Fruit fly (Drosophila melanogaster) whole organism, embryonic: ENCODE measurements around the gene Fbw5.

ENCODE experiments used
- ATbp ChIP-seq: fragments of 200-800 bp; sonication (Bioruptor generic); optimal IDR thresholded peaks from 2 replicates; lab custom pipeline; 2017; ENCODE audit warnings: missing biosample characterization, mild to moderate bottlenecking, missing genetic modification characterization, missing genetic modification reagents
- BEAF-32 ChIP-seq: fragments of 200-800 bp; sonication (Bioruptor generic); optimal IDR thresholded peaks from 3 replicates; lab custom pipeline; 2017; ENCODE audit warnings: missing biosample characterization, missing genetic modification characterization, mild to moderate bottlenecking, moderate library complexity, missing genetic modification reagents
- Bdp1 ChIP-seq: fragments of 200-800 bp; sonication (Bioruptor generic); optimal IDR thresholded peaks from 3 replicates; lab custom pipeline; 2016; ENCODE audit warnings: missing biosample characterization, missing genetic modification characterization
- Bgb ChIP-seq: fragments of 200-800 bp; sonication (Bioruptor generic); IDR thresholded peaks from 2 replicates; pipeline ENCODE4 v1.3.6; 2022; ENCODE audit warnings: missing biosample characterization, missing genetic modification characterization; ENCODE audit not compliant: partially characterized antibody
- CG12236 ChIP-seq: fragments of 200-800 bp; sonication (Bioruptor generic); optimal IDR thresholded peaks from 2 replicates; lab custom pipeline; 2016; ENCODE audit warnings: missing biosample characterization, missing genetic modification characterization
- CG12391 ChIP-seq: fragments of 200-800 bp; sonication (Bioruptor generic); optimal IDR thresholded peaks from 3 replicates; lab custom pipeline; 2018; ENCODE audit warnings: missing biosample characterization, mild to moderate bottlenecking, missing genetic modification characterization, moderate library complexity
- CG12942 ChIP-seq: fragments of 200-800 bp; sonication (Bioruptor generic); optimal IDR thresholded peaks from 3 replicates; lab custom pipeline; 2016; ENCODE audit warnings: missing biosample characterization, missing genetic modification characterization
- CG14710 ChIP-seq: fragments of 200-800 bp; sonication (Bioruptor generic); optimal IDR thresholded peaks from 3 replicates; lab custom pipeline; 2019; ENCODE audit warnings: missing biosample characterization, mild to moderate bottlenecking, missing genetic modification characterization, moderate library complexity
- CG15696 ChIP-seq: fragments of 200-800 bp; sonication (Bioruptor generic); optimal IDR thresholded peaks from 2 replicates; lab custom pipeline; 2019; ENCODE audit warnings: missing biosample characterization, mild to moderate bottlenecking, missing genetic modification characterization, moderate library complexity
- CG1603 ChIP-seq: fragments of 200-800 bp; sonication (Bioruptor generic); optimal IDR thresholded peaks from 2 replicates; lab custom pipeline; 2019; ENCODE audit warnings: missing biosample characterization, mild to moderate bottlenecking, missing genetic modification characterization, moderate library complexity
- CG16863 ChIP-seq: fragments of 200-800 bp; sonication (Bioruptor generic); optimal IDR thresholded peaks from 3 replicates; lab custom pipeline; 2016; ENCODE audit warnings: missing biosample characterization, missing genetic modification characterization
- CG17361 ChIP-seq: fragments of 200-800 bp; sonication (Bioruptor generic); IDR thresholded peaks from 3 replicates; pipeline ENCODE4 v1.3.6; 2022; ENCODE audit warnings: missing biosample characterization, missing genetic modification characterization
- CG2202 ChIP-seq: fragments of 200-800 bp; sonication (Bioruptor generic); optimal IDR thresholded peaks from 2 replicates; lab custom pipeline; 2018; ENCODE audit warnings: missing biosample characterization, mild to moderate bottlenecking, missing genetic modification characterization
- CG2678 ChIP-seq: fragments of 200-800 bp; sonication (Bioruptor generic); optimal IDR thresholded peaks from 3 replicates; lab custom pipeline; 2019; ENCODE audit warnings: missing biosample characterization, mild to moderate bottlenecking, missing genetic modification characterization, moderate library complexity
- CG2889 ChIP-seq: fragments of 200-800 bp; sonication (Bioruptor generic); IDR thresholded peaks from 3 replicates; pipeline ENCODE4 v1.3.6; 2022; ENCODE audit warnings: missing biosample characterization, missing genetic modification characterization
- CG30431 ChIP-seq: fragments of 200-800 bp; sonication (Bioruptor generic); optimal IDR thresholded peaks from 2 replicates; lab custom pipeline; 2017; ENCODE audit warnings: missing biosample characterization, missing genetic modification characterization
- CG3163 ChIP-seq: fragments of 200-800 bp; sonication (Bioruptor generic); optimal IDR thresholded peaks from 3 replicates; lab custom pipeline; 2016; ENCODE audit warnings: missing biosample characterization, missing genetic modification characterization
- CG34224 ChIP-seq: fragments of 200-800 bp; sonication (Bioruptor generic); IDR thresholded peaks from 3 replicates; pipeline ENCODE4 v1.3.6; 2022; ENCODE audit warnings: missing biosample characterization, missing genetic modification characterization; ENCODE audit not compliant: partially characterized antibody
- CG34422 ChIP-seq: fragments of 200-800 bp; sonication (Bioruptor generic); IDR thresholded peaks from 3 replicates; pipeline ENCODE4 v1.3.6; 2022; ENCODE audit warnings: missing biosample characterization, missing genetic modification characterization
- CG4282 ChIP-seq: fragments of 200-800 bp; sonication (Bioruptor generic); optimal IDR thresholded peaks from 2 replicates; lab custom pipeline; 2016; ENCODE audit warnings: missing biosample characterization, missing genetic modification characterization
- CG4617 ChIP-seq: fragments of 200-800 bp; sonication (Bioruptor generic); optimal IDR thresholded peaks from 3 replicates; lab custom pipeline; 2016; ENCODE audit warnings: missing biosample characterization, missing genetic modification characterization, borderline replicate concordance
- CG6175 ChIP-seq: fragments of 200-800 bp; sonication (Bioruptor generic); IDR thresholded peaks from 3 replicates; pipeline ENCODE4 v1.3.6; 2022; ENCODE audit warnings: missing biosample characterization, missing genetic modification characterization
- CG6689 ChIP-seq: fragments of 200-800 bp; sonication (Bioruptor generic); IDR thresholded peaks from 2 replicates; pipeline ENCODE4 v1.3.6; 2022; ENCODE audit warnings: missing biosample characterization, missing genetic modification characterization
- CG8765 ChIP-seq: fragments of 200-800 bp; sonication (Bioruptor generic); IDR thresholded peaks from 2 replicates; pipeline ENCODE4 v1.3.6; 2022; ENCODE audit warnings: missing biosample characterization, missing genetic modification characterization
- CG9876 ChIP-seq: fragments of 200-800 bp; sonication (Bioruptor generic); optimal IDR thresholded peaks from 2 replicates; lab custom pipeline; 2016; ENCODE audit warnings: missing biosample characterization, missing genetic modification characterization
- E2f1 ChIP-seq: fragments of 200-800 bp; sonication (Bioruptor generic); IDR thresholded peaks from 2 replicates; pipeline ENCODE4 v1.3.6; 2022; ENCODE audit warnings: missing biosample characterization, missing genetic modification characterization
- E2f2 ChIP-seq: fragments of 200-800 bp; sonication (Bioruptor generic); IDR thresholded peaks from 2 replicates; pipeline ENCODE4 v1.3.6; 2022; ENCODE audit warnings: missing biosample characterization, missing genetic modification characterization
- Eip74EF ChIP-seq, 2 experiments: fragments of 200-800 bp in 1 of 2; fragments of >200 bp in 1 of 2; sonication (Bioruptor generic) in 1 of 2; optimal IDR thresholded peaks; 2 replicates each; lab custom pipeline; 2017 to 2019; ENCODE audit warnings: missing biosample characterization in 2 of 2, missing genetic modification characterization in 2 of 2, mild to moderate bottlenecking in 1 of 2, moderate library complexity in 1 of 2
- H15 ChIP-seq: fragments of 200-800 bp; sonication (Bioruptor generic); IDR thresholded peaks from 3 replicates; pipeline ENCODE4 v1.3.6; 2022; ENCODE audit warnings: missing biosample characterization, missing genetic modification characterization
- NK7.1 ChIP-seq: fragments of 200-800 bp; sonication (Bioruptor generic); optimal IDR thresholded peaks from 3 replicates; lab custom pipeline; 2016; ENCODE audit warnings: missing biosample characterization, missing genetic modification characterization
- Opbp ChIP-seq: fragments of 200-800 bp; sonication (Bioruptor generic); IDR thresholded peaks from 3 replicates; pipeline ENCODE4 v1.3.6; 2022; ENCODE audit warnings: missing biosample characterization, missing genetic modification characterization; ENCODE audit not compliant: partially characterized antibody
- PHDP ChIP-seq: fragments of 200-800 bp; sonication (Bioruptor generic); optimal IDR thresholded peaks from 3 replicates; lab custom pipeline; 2018; ENCODE audit warnings: missing biosample characterization, mild to moderate bottlenecking, missing genetic modification characterization, moderate library complexity
- Xbp1 ChIP-seq: fragments of 200-800 bp; sonication (Bioruptor generic); optimal IDR thresholded peaks from 3 replicates; lab custom pipeline; 2016; ENCODE audit warnings: missing biosample characterization, mild to moderate bottlenecking, missing genetic modification characterization
- Xrp1 ChIP-seq: fragments of 200-800 bp; sonication (Bioruptor generic); IDR thresholded peaks from 2 replicates; pipeline ENCODE4 v1.3.6; 2022; ENCODE audit warnings: missing biosample characterization, missing genetic modification characterization
- bbx ChIP-seq: fragments of 200-800 bp; sonication (Bioruptor generic); IDR thresholded peaks from 2 replicates; pipeline ENCODE4 v1.3.6; 2022; ENCODE audit warnings: missing biosample characterization, missing genetic modification characterization; ENCODE audit not compliant: partially characterized antibody
- cad ChIP-seq: fragments of >200 bp; optimal IDR thresholded peaks from 2 replicates; lab custom pipeline; 2017; ENCODE audit warnings: missing biosample characterization, missing genetic modification characterization
- dm ChIP-seq: fragments of 200-800 bp; sonication (Bioruptor generic); optimal IDR thresholded peaks from 3 replicates; lab custom pipeline; 2016; ENCODE audit warnings: missing biosample characterization, missing genetic modification characterization
- dmrt99B ChIP-seq: fragments of 200-800 bp; sonication (Bioruptor generic); optimal IDR thresholded peaks from 2 replicates; lab custom pipeline; 2018; ENCODE audit warnings: missing biosample characterization, mild to moderate bottlenecking, missing genetic modification characterization, moderate library complexity
- fd3F ChIP-seq: fragments of 200-800 bp; sonication (Bioruptor generic); optimal IDR thresholded peaks from 2 replicates; lab custom pipeline; 2018; ENCODE audit warnings: missing biosample characterization, mild to moderate bottlenecking, missing genetic modification characterization, moderate library complexity
- hb ChIP-seq: fragments of 200-800 bp; sonication (Bioruptor generic); IDR thresholded peaks from 3 replicates; pipeline ENCODE4 v1.3.6; 2022; ENCODE audit warnings: missing biosample characterization, missing genetic modification characterization; ENCODE audit not compliant: partially characterized antibody
- jing ChIP-seq: fragments of 200-800 bp; sonication (Bioruptor generic); optimal IDR thresholded peaks from 2 replicates; lab custom pipeline; 2018; ENCODE audit warnings: missing biosample characterization, mild to moderate bottlenecking, missing genetic modification characterization
- nerfin-1 ChIP-seq: fragments of 200-800 bp; sonication (Bioruptor generic); optimal IDR thresholded peaks from 3 replicates; lab custom pipeline; 2019; ENCODE audit warnings: missing biosample characterization, mild to moderate bottlenecking, missing genetic modification characterization, moderate library complexity
- oc ChIP-seq: fragments of 200-800 bp; sonication (Bioruptor generic); optimal IDR thresholded peaks from 2 replicates; lab custom pipeline; 2018; ENCODE audit warnings: missing biosample characterization, mild to moderate bottlenecking, missing genetic modification characterization, moderate library complexity
- slp2 ChIP-seq: fragments of 200-800 bp; sonication (Bioruptor generic); optimal IDR thresholded peaks from 2 replicates; lab custom pipeline; 2016; ENCODE audit warnings: missing biosample characterization, missing genetic modification characterization
- stwl ChIP-seq: fragments of 200-800 bp; sonication (Bioruptor generic); optimal IDR thresholded peaks from 3 replicates; lab custom pipeline; 2018; ENCODE audit warnings: missing biosample characterization, mild to moderate bottlenecking, missing genetic modification characterization, moderate library complexity
- tin ChIP-seq: fragments of 200-800 bp; sonication (Bioruptor generic); optimal IDR thresholded peaks from 3 replicates; lab custom pipeline; 2016; ENCODE audit warnings: missing biosample characterization, missing genetic modification characterization
- trem ChIP-seq: fragments of 200-800 bp; optimal IDR thresholded peaks from 3 replicates; lab custom pipeline; 2019; ENCODE audit warnings: missing biosample characterization, mild to moderate bottlenecking, missing genetic modification characterization, moderate library complexity
- tx ChIP-seq: fragments of 200-800 bp; sonication (Bioruptor generic); optimal IDR thresholded peaks from 2 replicates; lab custom pipeline; 2016; ENCODE audit warnings: missing biosample characterization, missing genetic modification characterization
- vnd ChIP-seq: fragments of 200-800 bp; sonication (Bioruptor generic); IDR thresholded peaks from 3 replicates; pipeline ENCODE4 v1.3.6; 2022; ENCODE audit warnings: missing biosample characterization, missing genetic modification characterization; ENCODE audit not compliant: partially characterized antibody
- yki ChIP-seq: fragments of >200 bp; optimal IDR thresholded peaks from 3 replicates; lab custom pipeline; 2018
- zen ChIP-seq: fragments of 200-800 bp; sonication (Bioruptor generic); optimal IDR thresholded peaks from 3 replicates; lab custom pipeline; 2018; ENCODE audit warnings: missing biosample characterization, mild to moderate bottlenecking, missing genetic modification characterization, moderate library complexity

Gene Fbw5

DNA sequence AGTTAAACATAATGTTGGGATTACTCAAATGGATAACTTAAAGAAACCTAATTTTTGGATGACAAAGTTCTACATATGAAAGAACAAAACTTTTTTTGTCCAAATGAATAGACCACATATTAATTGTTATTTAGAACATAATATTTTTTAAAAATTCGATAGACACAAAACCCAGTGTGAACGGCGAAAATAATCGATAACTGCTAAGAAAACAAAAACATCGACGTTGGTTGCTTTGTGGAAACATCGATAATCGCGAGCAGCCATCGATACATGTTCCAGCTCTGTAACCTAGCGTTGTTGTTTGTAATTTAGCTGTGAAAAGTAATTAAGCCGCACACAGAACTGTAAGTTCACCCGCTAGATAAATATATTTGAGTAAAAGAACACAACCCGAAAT is 15.2 kb downstream of the Fbw5 start, which contains the start of gene CG9135 (continued):
- TF ChIP-seq CG4617 (GFP tag; lab: Kevin White, UChicago) = peak; percentile 14
- TF ChIP-seq tx (GFP tag; lab: Kevin White, UChicago) = no peak
- no peak for TF ChIP-seq E2f1 (GFP tag; lab: Robert Waterston, UW)
- TF ChIP-seq Bgb = peak; percentile 99
- no peak for TF ChIP-seq CG2678 (tag; lab: Kevin White, UChicago)
- peak; percentile 69 for TF ChIP-seq trem (tag; lab: Kevin White, UChicago)
- no peak for TF ChIP-seq dm (GFP tag; lab: Kevin White, UChicago)
- TF ChIP-seq CG12391 (tag; lab: Kevin White, UChicago) = no peak
- no peak for TF ChIP-seq CG12942 (GFP tag; lab: Kevin White, UChicago)
- no peak for TF ChIP-seq dmrt99B (tag; lab: Kevin White, UChicago)
- TF ChIP-seq CG30431 (GFP tag; lab: Kevin White, UChicago) = no peak
- no peak for TF ChIP-seq cad (GFP tag; lab: Kevin White, UChicago)
- peak; percentile 66 for TF ChIP-seq CG1603
- TF ChIP-seq PHDP (tag; lab: Kevin White, UChicago) = no peak
- no peak for TF ChIP-seq CG12236
- TF ChIP-seq zen = peak; percentile 56
- peak; percentile 72 for TF ChIP-seq E2f2 (GFP tag; lab: Robert Waterston, UW)
- no peak for TF ChIP-seq NK7.1 (GFP tag; lab: Kevin White, UChicago)
- TF ChIP-seq hb (GFP tag; lab: Robert Waterston, UW) = peak; percentile 99
- TF ChIP-seq vnd = peak; percentile 99
- TF ChIP-seq CG3163 (GFP tag; lab: Kevin White, UChicago) = no peak
- peak; percentile 88 for TF ChIP-seq CG14710 (tag; lab: Kevin White, UChicago)
- no peak for TF ChIP-seq CG9876 (GFP tag; lab: Kevin White, UChicago)
- no peak for TF ChIP-seq CG16863
- TF ChIP-seq Eip74EF (GFP tag; optimal IDR thresholded peaks at IDR 0.05; lab: Kevin White, UChicago) = no peak
- no peak for TF ChIP-seq CG17361 (GFP tag; lab: Robert Waterston, UW)
- TF ChIP-seq CG6689 (GFP tag; lab: Robert Waterston, UW) = no peak
- no peak for TF ChIP-seq oc (tag; lab: Kevin White, UChicago)
- peak; percentile 99 for TF ChIP-seq CG34224 (GFP tag; lab: Robert Waterston, UW)
- peak; percentile 96 for TF ChIP-seq BEAF-32 (GFP tag; lab: Kevin White, UChicago)
- TF ChIP-seq tin (GFP tag; lab: Kevin White, UChicago) = no peak

DNA sequence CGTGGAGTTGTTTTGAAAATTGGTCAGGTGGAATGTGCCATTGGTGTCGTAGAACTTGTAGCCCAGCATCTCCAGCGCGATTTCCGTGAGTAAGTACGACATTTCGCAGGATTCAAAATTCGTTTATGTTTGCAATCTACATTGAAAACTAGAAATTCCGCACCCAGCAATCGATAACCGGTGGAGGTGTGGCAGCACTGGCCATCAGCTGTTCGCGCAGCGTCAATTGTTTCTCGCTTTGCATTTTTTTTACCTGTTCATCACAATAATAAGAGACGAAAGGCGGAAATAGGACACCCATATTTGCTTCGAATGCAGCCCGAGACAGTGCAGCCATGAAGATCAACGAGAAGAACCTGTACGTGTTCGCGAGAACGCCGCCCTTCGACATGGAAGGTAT is 17.2 kb downstream of the Fbw5 start, which contains the start of the genes CG34179 and slmo:
CG34179 (minus strand) TSS at position 165 of the 400 bp plus-strand sequence.
slmo (minus strand) TSS at position 165 of the 400 bp plus-strand sequence.
- TF ChIP-seq nerfin-1 (tag; lab: Kevin White, UChicago) (peak; percentile 28), CG2889 (GFP tag; lab: Robert Waterston, UW) (no peak), Xbp1 (no peak), jing (no peak), Xrp1 (no peak), fd3F (GFP tag; lab: Kevin White, UChicago) (no peak), E2f2 (GFP tag; lab: Robert Waterston, UW) (peak; percentile 52), slp2 (GFP tag; lab: Kevin White, UChicago) (no peak), CG6175 (GFP tag; lab: Robert Waterston, UW) (no peak), yki (lab: Kevin White, UChicago) (no peak), CG8765 (GFP tag; lab: Robert Waterston, UW) (no peak), CG4282 (GFP tag; lab: Kevin White, UChicago) (no peak), bbx (GFP tag; lab: Robert Waterston, UW) (peak; percentile 40; the same call in 1 of the 2 replicates), Opbp (peak; percentile 43; the same call in 1 of the 3 replicates), CG1603 (peak; percentile 12), CG4617 (GFP tag; lab: Kevin White, UChicago) (peak; percentile 32), stwl (peak; percentile 2), H15 (GFP tag; lab: Robert Waterston, UW) (no peak), CG2202 (tag; lab: Kevin White, UChicago) (no peak), CG15696 (tag; lab: Kevin White, UChicago) (no peak), Bdp1 (GFP tag; lab: Kevin White, UChicago) (no peak), ATbp (no peak), CG34422 (GFP tag; lab: Robert Waterston, UW) (no peak)
